Worm (Caenorhabditis elegans): Measurements from ENCODE around the gene T04A11.4.
"Not testable (repeated sequence)": the region's sequence is repeated elsewhere in the genome, so short reads cannot be mapped to it uniquely, and the experiment has no call there.

T04A11.4 gene

ce11 chrIV:12484479-12484878 lies at the start of gene T04A11.4:
T04A11.4 (minus strand) TSS chrIV:12484579.
- not testable (repeated sequence) for TF ChIP-seq aly-2, pqm-1, snpc-4 (tag; optimal IDR thresholded peaks at IDR 0.05)

- no peak for TF ChIP-seq ZK546.5 (tag; optimal IDR thresholded peaks at IDR 0.05)
- no peak for TF ChIP-seq elt-2 (tag; optimal IDR thresholded peaks at IDR 0.05)
- TF ChIP-seq elt-1 (tag; optimal IDR thresholded peaks at IDR 0.05) = peak; percentile 89
- TF ChIP-seq unc-39 (tag; optimal IDR thresholded peaks at IDR 0.05) = no peak
- no peak for TF ChIP-seq aly-2 (tag; optimal IDR thresholded peaks at IDR 0.05)
- TF ChIP-seq nhr-237 (tag; optimal IDR thresholded peaks at IDR 0.05) = no peak
- no peak for TF ChIP-seq ceh-9 (tag; optimal IDR thresholded peaks at IDR 0.05)
- no peak for TF ChIP-seq fkh-10 (GFP tag; optimal IDR thresholded peaks at IDR 0.05)
- no peak for TF ChIP-seq nhr-12 (tag; optimal IDR thresholded peaks at IDR 0.05)
- TF ChIP-seq nhr-76 (tag; optimal IDR thresholded peaks at IDR 0.05) = no peak
- peak; percentile 33 for TF ChIP-seq nhr-23 (tag; optimal IDR thresholded peaks at IDR 0.05)
- no peak for TF ChIP-seq nhr-28 (tag; optimal IDR thresholded peaks at IDR 0.05)
- no peak for TF ChIP-seq pha-4 (tag; optimal IDR thresholded peaks at IDR 0.05)
- peak; percentile 73 for TF ChIP-seq nhr-25 (tag; optimal IDR thresholded peaks at IDR 0.05)
- no peak for TF ChIP-seq ztf-4 (tag; optimal IDR thresholded peaks at IDR 0.05)
Measured at ce11 chrIV:12531464-12531863, 47.1 kb upstream of the T04A11.4 start.

ce11 chrIV:12531047-12531446 lies 46.7 kb upstream of the T04A11.4 start, which contains the start of gene F53B2.5:
F53B2.5 (minus strand) TSS chrIV:12531147.
- TF ChIP-seq lin-39 (tag; optimal IDR thresholded peaks at IDR 0.05) (no peak), ztf-11 (tag; optimal IDR thresholded peaks at IDR 0.05) (no peak)

DNA sequence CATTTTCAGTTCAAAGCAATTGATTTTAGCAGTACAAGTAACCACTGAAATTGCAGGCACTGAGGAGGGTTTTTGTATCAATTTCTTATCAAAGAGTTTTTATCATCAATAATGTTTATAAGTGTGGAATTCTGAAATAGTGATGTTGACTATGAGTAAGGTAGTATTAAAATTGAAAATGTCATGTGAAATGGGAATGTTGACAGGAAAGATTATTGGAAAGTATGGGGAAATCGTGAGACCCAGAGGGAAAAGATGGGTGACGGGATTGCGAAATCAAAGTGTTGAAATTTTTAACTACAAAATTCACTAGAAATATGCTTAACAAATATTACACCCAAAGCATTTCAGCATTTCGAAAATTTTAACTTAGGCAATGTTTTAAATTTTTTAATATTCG lies 42.8 kb upstream of the T04A11.4 start, which contains the start of gene F53B2.8:
TSS of gene F53B2.8 (minus strand) at position 180 of the 400 bp plus-strand sequence.
- peak; percentile 0 for TF ChIP-seq snpc-4 (tag; optimal IDR thresholded peaks at IDR 0.05)
- TF ChIP-seq nhr-28 (tag; optimal IDR thresholded peaks at IDR 0.05) = no peak
- TF ChIP-seq pqm-1 (tag; optimal IDR thresholded peaks at IDR 0.05) = peak; percentile 71
- peak; percentile 41 for TF ChIP-seq skn-1 (tag; optimal IDR thresholded peaks at IDR 0.05)
- peak; percentile 78 for TF ChIP-seq jun-1 (tag; optimal IDR thresholded peaks at IDR 0.05)
- TF ChIP-seq elt-2 (tag; optimal IDR thresholded peaks at IDR 0.05) = peak; percentile 92
- TF ChIP-seq daf-12 (tag; optimal IDR thresholded peaks at IDR 0.05) = no peak
- TF ChIP-seq pha-4 (tag; optimal IDR thresholded peaks at IDR 0.05) = peak; percentile 86

- no peak for TF ChIP-seq hmg-11 (tag; optimal IDR thresholded peaks at IDR 0.05)
- TF ChIP-seq sea-2 (GFP tag; optimal IDR thresholded peaks at IDR 0.05) = no peak
- no peak for TF ChIP-seq nhr-28 (tag; optimal IDR thresholded peaks at IDR 0.05)
- TF ChIP-seq aly-2 (tag; optimal IDR thresholded peaks at IDR 0.05) = no peak
- TF ChIP-seq R02D3.7 (tag; optimal IDR thresholded peaks at IDR 0.05) = no peak
- no peak for TF ChIP-seq egl-5 (tag; optimal IDR thresholded peaks at IDR 0.05)
- TF ChIP-seq unc-39 (tag; optimal IDR thresholded peaks at IDR 0.05) = no peak
- no peak for TF ChIP-seq unc-62 (GFP tag; optimal IDR thresholded peaks at IDR 0.05)
- no peak for TF ChIP-seq ama-1 (optimal IDR thresholded peaks at IDR 0.05)
- TF ChIP-seq ceh-82 (tag; optimal IDR thresholded peaks at IDR 0.05) = no peak
- no peak for TF ChIP-seq ZK546.5 (tag; optimal IDR thresholded peaks at IDR 0.05)
- TF ChIP-seq ztf-11 (tag; optimal IDR thresholded peaks at IDR 0.05) = no peak
- no peak for TF ChIP-seq nhr-237 (tag; optimal IDR thresholded peaks at IDR 0.05)
- no peak for TF ChIP-seq nhr-11 (tag; optimal IDR thresholded peaks at IDR 0.05)
- TF ChIP-seq zag-1 (tag; optimal IDR thresholded peaks at IDR 0.05) = no peak
- TF ChIP-seq egl-27 (tag; optimal IDR thresholded peaks at IDR 0.05) = no peak
- no peak for TF ChIP-seq mdl-1 (tag; optimal IDR thresholded peaks at IDR 0.05)
- TF ChIP-seq jun-1 (tag; optimal IDR thresholded peaks at IDR 0.05) = no peak
- TF ChIP-seq nhr-25 (tag; optimal IDR thresholded peaks at IDR 0.05) = no peak
Measured at ce11 chrIV:12525409-12525808, 41.0 kb upstream of the T04A11.4 start, which contains the start of gene eak-4. eak-4 (minus strand) TSS chrIV:12525509.

DNA sequence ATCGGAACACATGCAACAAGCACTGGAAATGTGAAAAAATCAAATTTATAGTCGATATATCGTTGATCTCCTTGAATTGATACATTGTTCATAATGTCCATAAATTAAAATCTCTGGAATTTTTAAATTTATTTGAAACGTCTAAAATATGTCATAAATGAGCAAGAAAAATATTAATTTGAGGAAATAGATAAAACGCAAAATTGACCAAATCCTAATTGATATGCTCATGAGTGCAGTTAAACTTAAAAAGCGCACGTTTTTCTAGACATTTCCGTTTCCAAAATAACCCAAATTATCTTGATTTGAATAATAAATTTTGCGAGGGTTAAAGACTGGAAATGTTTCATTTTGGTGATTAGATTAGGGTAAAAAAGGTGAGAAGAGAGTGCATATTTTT lies 38.1 kb upstream of the T04A11.4 start, which contains the start of gene sru-13:
TSS of gene sru-13 (minus strand) at position 101 of the 400 bp plus-strand sequence.
- no peak for TF ChIP-seq zag-1 (tag; optimal IDR thresholded peaks at IDR 0.05)
- no peak for TF ChIP-seq hmg-11 (tag; optimal IDR thresholded peaks at IDR 0.05)
- TF ChIP-seq nhr-23 (tag; optimal IDR thresholded peaks at IDR 0.05) = no peak
- no peak for TF ChIP-seq mml-1 (tag; optimal IDR thresholded peaks at IDR 0.05)
- no peak for TF ChIP-seq fkh-2 (tag; optimal IDR thresholded peaks at IDR 0.05)
- TF ChIP-seq ceh-28 (tag; optimal IDR thresholded peaks at IDR 0.05) = no peak
- no peak for TF ChIP-seq pqm-1 (tag; optimal IDR thresholded peaks at IDR 0.05)
- TF ChIP-seq nhr-25 (tag; optimal IDR thresholded peaks at IDR 0.05) = no peak
- TF ChIP-seq nhr-11 (tag; optimal IDR thresholded peaks at IDR 0.05) = no peak
- no peak for TF ChIP-seq ceh-9 (tag; optimal IDR thresholded peaks at IDR 0.05)
- TF ChIP-seq elt-1 (tag; optimal IDR thresholded peaks at IDR 0.05) = no peak
- no peak for TF ChIP-seq pha-4 (tag; optimal IDR thresholded peaks at IDR 0.05)
